Fruit fly (Drosophila melanogaster): ENCODE results near the gene prage.
A peak's percentile ranks its signal among the peaks of the same experiment; 100 is the strongest.

The prage gene

dm6 chrX:1845413-1845951 lies 72.0 kb downstream of the prage start (continued):
- no peak for TF ChIP-seq CG4424 (GFP tag; optimal IDR thresholded peaks at IDR 0.05)
- no peak for TF ChIP-seq amos (GFP tag; IDR thresholded peaks at IDR 0.05; ENCODE audit: partially characterized antibody)
- TF ChIP-seq Chrac-16 (GFP tag; optimal IDR thresholded peaks at IDR 0.05) = no peak
- no peak for TF ChIP-seq stwl (tag; optimal IDR thresholded peaks at IDR 0.05)
- TF ChIP-seq pfk (GFP tag; optimal IDR thresholded peaks at IDR 0.05) = peak; percentile 18
- TF ChIP-seq Spps (tag; optimal IDR thresholded peaks at IDR 0.05) = no peak
- no peak for TF ChIP-seq Optix (GFP tag; IDR thresholded peaks at IDR 0.05)
- no peak for TF ChIP-seq gcm2 (GFP tag; optimal IDR thresholded peaks at IDR 0.05)
- TF ChIP-seq bigmax (GFP tag; optimal IDR thresholded peaks at IDR 0.05) = no peak
- no peak; the same call in 1 of the 2 replicates for TF ChIP-seq Adf1 (GFP tag; IDR thresholded peaks at IDR 0.05)
- no peak for TF ChIP-seq Dll (GFP tag; IDR thresholded peaks at IDR 0.05; ENCODE audit: partially characterized antibody)
- TF ChIP-seq CG6854 (GFP tag; optimal IDR thresholded peaks at IDR 0.05) = no peak
- no peak for TF ChIP-seq CG8359 (GFP tag; optimal IDR thresholded peaks at IDR 0.05; ENCODE audit: borderline replicate concordance)
- TF ChIP-seq hbn (GFP tag; IDR thresholded peaks at IDR 0.05; ENCODE audit: partially characterized antibody) = no peak
- no peak for TF ChIP-seq CG34224 (GFP tag; IDR thresholded peaks at IDR 0.05; ENCODE audit: partially characterized antibody)
- TF ChIP-seq pho (GFP tag; optimal IDR thresholded peaks at IDR 0.05) = peak; percentile 72
- no peak for TF ChIP-seq CG8281 (tag; optimal IDR thresholded peaks at IDR 0.05)
- TF ChIP-seq dysf (GFP tag; IDR thresholded peaks at IDR 0.05) = peak; percentile 41; the same call in 1 of the 3 replicates
- TF ChIP-seq luna (GFP tag; optimal IDR thresholded peaks at IDR 0.05) = no peak
- no peak for TF ChIP-seq Ets97D (GFP tag; optimal IDR thresholded peaks at IDR 0.05)
- no peak for TF ChIP-seq CG17361 (GFP tag; IDR thresholded peaks at IDR 0.05)
- no peak for TF ChIP-seq CG33557 (GFP tag; optimal IDR thresholded peaks at IDR 0.05)
- TF ChIP-seq CG8089 (GFP tag; optimal IDR thresholded peaks at IDR 0.05) = peak; percentile 61
- TF ChIP-seq CG13775 (GFP tag; optimal IDR thresholded peaks at IDR 0.05) = peak; percentile 6
- no peak for TF ChIP-seq CG1832 (GFP tag; optimal IDR thresholded peaks at IDR 0.05)
- TF ChIP-seq CG4282 (GFP tag; optimal IDR thresholded peaks at IDR 0.05) = no peak
- no peak for TF ChIP-seq Oli (tag; optimal IDR thresholded peaks at IDR 0.05)
- peak; percentile 49 for TF ChIP-seq CG13123 (GFP tag; optimal IDR thresholded peaks at IDR 0.05)
- TF ChIP-seq CG18599 (GFP tag; optimal IDR thresholded peaks at IDR 0.05) = peak; percentile 69
- peak; percentile 0 for TF ChIP-seq disco-r (GFP tag; optimal IDR thresholded peaks at IDR 0.05)
- TF ChIP-seq CG1792 (GFP tag; optimal IDR thresholded peaks at IDR 0.05) = peak; percentile 87
- peak; percentile 73 for TF ChIP-seq CG34376 (GFP tag; optimal IDR thresholded peaks at IDR 0.05)
- 0 out of 3 replicates have a peak, but pooled peaks have one; percentile 25 for TF ChIP-seq CG3726 (GFP tag; IDR thresholded peaks at IDR 0.05)
- no peak for TF ChIP-seq MTF-1 (GFP tag; optimal IDR thresholded peaks at IDR 0.05; ENCODE audit: borderline replicate concordance)
- TF ChIP-seq NC2β (GFP tag; optimal IDR thresholded peaks at IDR 0.05) = peak; percentile 51
- TF ChIP-seq Side (GFP tag; optimal IDR thresholded peaks at IDR 0.05) = peak; percentile 44
- no peak for TF ChIP-seq fd64A (GFP tag; optimal IDR thresholded peaks at IDR 0.05)
- peak; percentile 57 for TF ChIP-seq CHES-1-like (GFP tag; optimal IDR thresholded peaks at IDR 0.05)
- peak; percentile 54 for TF ChIP-seq tx (GFP tag; optimal IDR thresholded peaks at IDR 0.05)
- no peak for TF ChIP-seq CG4404 (GFP tag; IDR thresholded peaks at IDR 0.05)
- TF ChIP-seq CG7786 (GFP tag; optimal IDR thresholded peaks at IDR 0.05) = peak; percentile 59
- TF ChIP-seq exex (tag; optimal IDR thresholded peaks at IDR 0.05) = peak; percentile 72
- TF ChIP-seq CG2678 (tag; optimal IDR thresholded peaks at IDR 0.05) = peak; percentile 68
- TF ChIP-seq CG12744 (GFP tag; optimal IDR thresholded peaks at IDR 0.05) = peak; percentile 62
- peak; percentile 67 for TF ChIP-seq Fer1 (GFP tag; optimal IDR thresholded peaks at IDR 0.05)
- no peak for TF ChIP-seq CG32767 (GFP tag; IDR thresholded peaks at IDR 0.05)
- no peak for TF ChIP-seq psq (GFP tag; optimal IDR thresholded peaks at IDR 0.05)
- TF ChIP-seq abd-A (tag; optimal IDR thresholded peaks at IDR 0.05) = no peak
- peak; percentile 76; the same call in 2 of the 3 replicates for TF ChIP-seq ci (GFP tag; IDR thresholded peaks at IDR 0.05)
- peak; percentile 37 for TF ChIP-seq CG1233 (GFP tag; optimal IDR thresholded peaks at IDR 0.05)

Measured in whole organism, embryonic.